Worm (Caenorhabditis elegans): ENCODE measurements around the gene dpl-1.

Gene dpl-1

ce11 chrII:9143795-9144194, 25.9 kb upstream of the dpl-1 start:
- TF ChIP-seq efl-1 (optimal IDR thresholded peaks at IDR 0.05) (no peak), efl-1 (GFP tag; optimal IDR thresholded peaks at IDR 0.05 in 1 of 2) (peak in 1 of 2 experiments; percentile 15), pqm-1 (tag; optimal IDR thresholded peaks at IDR 0.05) (no peak)

ce11 chrII:9144366-9144765, 25.3 kb upstream of the dpl-1 start:
- TF ChIP-seq egl-27 (tag; optimal IDR thresholded peaks at IDR 0.05) (no peak), nhr-85 (tag) (no peak), snpc-4 (tag; optimal IDR thresholded peaks at IDR 0.05) (no peak), ceh-8 (GFP tag; optimal IDR thresholded peaks at IDR 0.05) (no peak), dsc-1 (tag; optimal IDR thresholded peaks at IDR 0.05) (no peak), fkh-8 (tag; optimal IDR thresholded peaks at IDR 0.05) (peak; percentile 81), skn-1 (tag; optimal IDR thresholded peaks at IDR 0.05) (no peak), hlh-4 (tag; optimal IDR thresholded peaks at IDR 0.05) (no peak), nhr-19 (GFP tag; conservative IDR thresholded peaks at IDR 0.05) (no peak), nhr-47 (tag; optimal IDR thresholded peaks at IDR 0.05) (peak; percentile 30), lin-14 (GFP tag; optimal IDR thresholded peaks at IDR 0.05) (peak; percentile 3), nhr-28 (tag; optimal IDR thresholded peaks at IDR 0.05) (no peak), swsn-7 (tag; optimal IDR thresholded peaks at IDR 0.05) (no peak), nhr-71 (tag; optimal IDR thresholded peaks at IDR 0.05) (peak; percentile 58), ces-1 (GFP tag; optimal IDR thresholded peaks at IDR 0.05) (no peak), Y116A8C.19 (tag; optimal IDR thresholded peaks at IDR 0.05; ENCODE audit: borderline replicate concordance) (no peak), efl-1 (optimal IDR thresholded peaks at IDR 0.05) (no peak), efl-1 (GFP tag; optimal IDR thresholded peaks at IDR 0.05 in 1 of 2) (no peak), vab-15 (tag; optimal IDR thresholded peaks at IDR 0.05) (no peak), unc-98 (GFP tag; IDR thresholded peaks at IDR 0.05) (no peak), hpl-2 (GFP tag; optimal IDR thresholded peaks at IDR 0.05) (no peak), sptf-1 (tag; optimal IDR thresholded peaks at IDR 0.05) (no peak), lir-3 (tag; optimal IDR thresholded peaks at IDR 0.05; ENCODE audit: poor library complexity) (no peak), F16B12.6 (tag; optimal IDR thresholded peaks at IDR 0.05) (no peak)

ce11 chrII:9145961-9146360, 23.7 kb upstream of the dpl-1 start, which contains the start of gene W07A12.4:
W07A12.4 (plus strand) TSS chrII:9146261.
- TF ChIP-seq unc-86 (tag; optimal IDR thresholded peaks at IDR 0.05) = no peak
- TF ChIP-seq elt-3 (tag; optimal IDR thresholded peaks at IDR 0.05) = no peak
- no peak for TF ChIP-seq egl-13 (tag; optimal IDR thresholded peaks at IDR 0.05)
- TF ChIP-seq nhr-85 (tag) = peak; percentile 48
- TF ChIP-seq grh-1 (GFP tag; IDR thresholded peaks at IDR 0.05) = no peak
- no peak for TF ChIP-seq dpl-1 (GFP tag; optimal IDR thresholded peaks at IDR 0.05)
- no peak for TF ChIP-seq tbx-2 (tag; optimal IDR thresholded peaks at IDR 0.05)
- no peak for TF ChIP-seq ama-1 (optimal IDR thresholded peaks at IDR 0.05)
- TF ChIP-seq nhr-28 (tag; optimal IDR thresholded peaks at IDR 0.05) = no peak
- TF ChIP-seq tlp-1 (tag; optimal IDR thresholded peaks at IDR 0.05) = no peak
- peak; percentile 44 for TF ChIP-seq hlh-4 (tag; optimal IDR thresholded peaks at IDR 0.05)
- no peak for TF ChIP-seq isw-1 (GFP tag; IDR thresholded peaks at IDR 0.05)
- TF ChIP-seq pag-3 (tag; optimal IDR thresholded peaks at IDR 0.05; ENCODE audit: borderline replicate concordance, insufficient read depth) = no peak

- TF ChIP-seq alr-1 (tag; optimal IDR thresholded peaks at IDR 0.05; ENCODE audit: borderline replicate concordance) = no peak
- no peak for TF ChIP-seq sptf-1 (tag; optimal IDR thresholded peaks at IDR 0.05)
- no peak for TF ChIP-seq irx-1 (tag; optimal IDR thresholded peaks at IDR 0.05)
- no peak for TF ChIP-seq pag-3 (tag; optimal IDR thresholded peaks at IDR 0.05; ENCODE audit: borderline replicate concordance, insufficient read depth)
- TF ChIP-seq hlh-17 (GFP tag; optimal IDR thresholded peaks at IDR 0.05; ENCODE audit: borderline replicate concordance) = no peak
- TF ChIP-seq unc-98 (GFP tag; IDR thresholded peaks at IDR 0.05) = no peak
- TF ChIP-seq lin-14 (GFP tag; optimal IDR thresholded peaks at IDR 0.05) = peak; percentile 19
- no peak for TF ChIP-seq hpl-2 (GFP tag; optimal IDR thresholded peaks at IDR 0.05)
- TF ChIP-seq unc-130 (tag; optimal IDR thresholded peaks at IDR 0.05) = no peak
- TF ChIP-seq nhr-20 (tag; optimal IDR thresholded peaks at IDR 0.05) = no peak
- no peak for TF ChIP-seq elt-2 (tag; optimal IDR thresholded peaks at IDR 0.05)
- TF ChIP-seq elt-3 (tag; optimal IDR thresholded peaks at IDR 0.05) = peak in 1 of 6 experiments; percentile 64
- TF ChIP-seq nhr-237 (tag; optimal IDR thresholded peaks at IDR 0.05) = no peak
- peak; percentile 77 for TF ChIP-seq blmp-1 (tag; optimal IDR thresholded peaks at IDR 0.05)
- TF ChIP-seq nhr-47 (tag; optimal IDR thresholded peaks at IDR 0.05) = no peak
- TF ChIP-seq xbp-1 (tag; optimal IDR thresholded peaks at IDR 0.05) = no peak
- TF ChIP-seq nhr-11 (tag; optimal IDR thresholded peaks at IDR 0.05) = no peak
- TF ChIP-seq nhr-90 (tag; optimal IDR thresholded peaks at IDR 0.05; ENCODE audit: poor library complexity) = no peak
- no peak for TF ChIP-seq skn-1 (tag; optimal IDR thresholded peaks at IDR 0.05)
- no peak for TF ChIP-seq dsc-1 (tag; optimal IDR thresholded peaks at IDR 0.05)
- no peak for TF ChIP-seq unc-62 (GFP tag; optimal IDR thresholded peaks at IDR 0.05)
- TF ChIP-seq nhr-19 (GFP tag; conservative IDR thresholded peaks at IDR 0.05) = no peak
Measured at ce11 chrII:9148079-9148478, 21.6 kb upstream of the dpl-1 start.
